Fruit fly (Drosophila melanogaster) S2 (cell line): ENCODE measurements around the gene ND-ASHI.
A peak's percentile ranks its signal among the peaks of the same experiment; 100 is the strongest.

Experiments used
- CG8478 ChIP-seq: fragments of >200 bp; optimal IDR thresholded peaks from 2 replicates; lab custom pipeline; 2018
- CTCF ChIP-seq, 2 experiments: fragments of >200 bp; optimal IDR thresholded peaks; 2 replicates each; lab custom pipeline; 2018

dm6 chrX:6683635-6684499 lies 4.9 kb upstream of the ND-ASHI start, which contains the start of gene Pink1:
- TF ChIP-seq CG8478 (no peak), CTCF (optimal IDR thresholded peaks at IDR 0.05; lab: Kevin White, UChicago) (peak in 1 of 2 experiments; percentile 37)
